Worm (Caenorhabditis elegans) whole organism, young adult: ENCODE data around the gene T09F3.4.

Experiments used
- B0261.1 ChIP-seq: sonication (generic microtip); optimal IDR thresholded peaks from 2 replicates; lab custom pipeline; 2016; ENCODE audit warnings: mild to moderate bottlenecking, missing genetic modification characterization, moderate library complexity, missing compliant biosample characterization
- B0336.3 ChIP-seq: fragments of 200-800 bp; sonication (Bioruptor generic); IDR thresholded peaks from 2 replicates; pipeline ENCODE4 v1.3.6; 2022; ENCODE audit warnings: missing genetic modification characterization, missing compliant biosample characterization
- C06A6.2 ChIP-seq: fragments of 200-800 bp; sonication (Bioruptor generic); conservative IDR thresholded peaks from 2 replicates; pipeline ENCODE4 v1.3.6; 2022; ENCODE audit warnings: missing genetic modification characterization, missing compliant biosample characterization
- D2030.7 ChIP-seq: fragments of 200-800 bp; sonication (Bioruptor generic); IDR thresholded peaks from 2 replicates; pipeline ENCODE4 v1.3.6; 2022; ENCODE audit warnings: missing genetic modification reagents, missing genetic modification characterization, missing compliant biosample characterization
- F23B12.7 ChIP-seq: sonication (generic microtip); optimal IDR thresholded peaks from 2 replicates; lab custom pipeline; 2017; ENCODE audit warnings: missing genetic modification characterization, mild to moderate bottlenecking, missing compliant biosample characterization, antibody characterized with exemption, moderate library complexity; ENCODE audit not compliant: insufficient read depth
- F39B2.1 ChIP-seq: fragments of 200-800 bp; sonication (Bioruptor generic); IDR thresholded peaks from 2 replicates; pipeline ENCODE4 v1.3.6; 2022; ENCODE audit warnings: missing genetic modification reagents, missing genetic modification characterization, missing compliant biosample characterization
- F49E8.2 ChIP-seq: sonication (generic microtip); optimal IDR thresholded peaks from 3 replicates; lab custom pipeline; 2017; ENCODE audit warnings: missing genetic modification characterization, mild to moderate bottlenecking, missing compliant biosample characterization, antibody characterized with exemption, moderate library complexity; ENCODE audit not compliant: insufficient read depth
- Y67H2A.10 ChIP-seq: fragments of 200-800 bp; sonication (Bioruptor generic); conservative IDR thresholded peaks from 2 replicates; pipeline ENCODE4 v1.3.6; 2022; ENCODE audit warnings: missing genetic modification reagents, missing genetic modification characterization, missing compliant biosample characterization
- akir-1 ChIP-seq: fragments of 200-800 bp; sonication (Bioruptor generic); optimal IDR thresholded peaks from 2 replicates; lab custom pipeline; 2018; ENCODE audit warnings: mild to moderate bottlenecking, missing genetic modification characterization, moderate library complexity, missing compliant biosample characterization
- aptf-2 ChIP-seq: fragments of 200-800 bp; sonication (Bioruptor generic); conservative IDR thresholded peaks from 2 replicates; pipeline ENCODE4 v1.3.6; 2022; ENCODE audit warnings: missing genetic modification reagents, missing genetic modification characterization, missing compliant biosample characterization
- bed-1 ChIP-seq: fragments of 200-800 bp; sonication (Bioruptor generic); IDR thresholded peaks from 2 replicates; pipeline ENCODE4 v1.3.6; 2022; ENCODE audit warnings: missing genetic modification reagents, missing genetic modification characterization, missing compliant biosample characterization
- bed-2 ChIP-seq: fragments of 200-800 bp; sonication (Bioruptor generic); IDR thresholded peaks from 2 replicates; pipeline ENCODE4 v1.3.6; 2022; ENCODE audit warnings: missing genetic modification reagents, missing genetic modification characterization, missing compliant biosample characterization
- cebp-1 ChIP-seq, 2 experiments: fragments of 200-800 bp in 1 of 2; sonication (Bioruptor generic) in 1 of 2; sonication (generic microtip) in 1 of 2; IDR thresholded peaks in 1 of 2; optimal IDR thresholded peaks in 1 of 2; 2 replicates each; pipeline versions ENCODE4 v1.3.6 to Lab custom; 2017 to 2022; ENCODE audit warnings: missing compliant biosample characterization in 2 of 2, missing genetic modification characterization in 2 of 2, mild to moderate bottlenecking in 1 of 2, missing genetic modification reagents in 1 of 2, moderate library complexity in 1 of 2
- ceh-100 ChIP-seq: fragments of 200-800 bp; sonication (Bioruptor generic); IDR thresholded peaks from 2 replicates; pipeline ENCODE4 v1.3.6; 2022; ENCODE audit warnings: missing genetic modification reagents, missing genetic modification characterization, missing compliant biosample characterization
- ceh-27 ChIP-seq: fragments of 200-800 bp; sonication (Bioruptor generic); optimal IDR thresholded peaks from 2 replicates; lab custom pipeline; 2018; ENCODE audit warnings: mild to moderate bottlenecking, missing genetic modification characterization, moderate library complexity, missing compliant biosample characterization
- ceh-58 ChIP-seq: fragments of 200-800 bp; sonication (Bioruptor generic); IDR thresholded peaks from 2 replicates; pipeline ENCODE4 v1.3.6; 2022; ENCODE audit warnings: missing genetic modification characterization, missing compliant biosample characterization
- ceh-79 ChIP-seq: sonication (generic microtip); optimal IDR thresholded peaks from 2 replicates; lab custom pipeline; 2017; ENCODE audit warnings: mild to moderate bottlenecking, missing genetic modification characterization, missing compliant biosample characterization
- die-1 ChIP-seq: sonication (generic microtip); optimal IDR thresholded peaks from 2 replicates; lab custom pipeline; 2016; ENCODE audit warnings: missing genotype, mild to moderate bottlenecking, missing genetic modification characterization, missing compliant biosample characterization
- ekl-4 ChIP-seq: fragments of 200-800 bp; sonication (Bioruptor generic); IDR thresholded peaks from 2 replicates; pipeline ENCODE4 v1.3.6; 2022; ENCODE audit warnings: missing genetic modification reagents, missing genetic modification characterization, missing compliant biosample characterization
- ets-4 ChIP-seq: fragments of 200-800 bp; sonication (Bioruptor generic); optimal IDR thresholded peaks from 2 replicates; lab custom pipeline; 2018; ENCODE audit warnings: mild to moderate bottlenecking, missing genetic modification characterization, missing compliant biosample characterization
- hmg-1.2 ChIP-seq: fragments of 200-800 bp; sonication (Bioruptor generic); IDR thresholded peaks from 2 replicates; pipeline ENCODE4 v1.3.6; 2022; ENCODE audit warnings: missing genetic modification reagents, missing genetic modification characterization, missing compliant biosample characterization
- hsf-1 ChIP-seq: fragments of 200-800 bp; sonication (Bioruptor generic); IDR thresholded peaks from 2 replicates; pipeline ENCODE4 v1.3.6; 2022; ENCODE audit warnings: missing genetic modification reagents, missing genetic modification characterization, missing compliant biosample characterization
- lag-1 ChIP-seq: fragments of 200-800 bp; sonication (Bioruptor generic); IDR thresholded peaks from 2 replicates; pipeline ENCODE4 v1.3.6; 2022; ENCODE audit warnings: missing genetic modification reagents, missing genetic modification characterization, missing compliant biosample characterization
- lsy-27 ChIP-seq: sonication (generic microtip); optimal IDR thresholded peaks from 2 replicates; lab custom pipeline; 2017; ENCODE audit warnings: missing genetic modification characterization, mild to moderate bottlenecking, missing compliant biosample characterization, antibody characterized with exemption, missing genotype, borderline replicate concordance; ENCODE audit not compliant: insufficient read depth
- madf-6 ChIP-seq: fragments of 200-800 bp; sonication (Bioruptor generic); IDR thresholded peaks from 2 replicates; pipeline ENCODE4 v1.3.6; 2022; ENCODE audit warnings: missing genetic modification reagents, missing genetic modification characterization, missing compliant biosample characterization
- mcd-1 ChIP-seq: fragments of 200-800 bp; sonication (Bioruptor generic); IDR thresholded peaks from 2 replicates; pipeline ENCODE4 v1.3.6; 2022; ENCODE audit warnings: missing genetic modification reagents, missing genetic modification characterization, missing compliant biosample characterization
- nfya-2 ChIP-seq: fragments of 200-800 bp; sonication (Bioruptor generic); IDR thresholded peaks from 2 replicates; pipeline ENCODE4 v1.3.6; 2022; ENCODE audit warnings: missing genetic modification reagents, missing genetic modification characterization, missing compliant biosample characterization
- pha-4 ChIP-seq: fragments of 150-350 bp; sonication (generic microtip); optimal IDR thresholded peaks from 2 replicates; lab custom pipeline; 2014; ENCODE audit warnings: missing biosample characterization, missing genetic modification reagents, missing genetic modification characterization
- rcor-1 ChIP-seq: fragments of 200-800 bp; sonication (Bioruptor generic); IDR thresholded peaks from 2 replicates; pipeline ENCODE4 v1.3.6; 2022; ENCODE audit warnings: missing genetic modification reagents, missing genetic modification characterization, missing compliant biosample characterization
- rec-8 ChIP-seq, 2 experiments: sonication (generic microtip); optimal IDR thresholded peaks; 2 replicates each; lab custom pipeline; 2016; ENCODE audit warnings: mild to moderate bottlenecking in 2 of 2, missing genetic modification characterization in 2 of 2, missing genetic modification reagents in 2 of 2, missing genotype in 2 of 2, missing biosample characterization in 1 of 2, missing compliant biosample characterization in 1 of 2, moderate library complexity in 1 of 2
- snpc-1.1 ChIP-seq: sonication (generic microtip); optimal IDR thresholded peaks from 2 replicates; lab custom pipeline; 2017; ENCODE audit warnings: missing genetic modification characterization, mild to moderate bottlenecking, missing compliant biosample characterization, antibody characterized with exemption, moderate library complexity, missing genotype, missing genetic modification reagents; ENCODE audit not compliant: insufficient read depth
- snpc-3.4 ChIP-seq: sonication (generic microtip); optimal IDR thresholded peaks from 2 replicates; lab custom pipeline; 2017; ENCODE audit warnings: missing genetic modification characterization, mild to moderate bottlenecking, missing compliant biosample characterization, antibody characterized with exemption, moderate library complexity, missing genotype, missing genetic modification reagents
- sptf-2 ChIP-seq: fragments of 200-800 bp; sonication (Bioruptor generic); optimal IDR thresholded peaks from 2 replicates; lab custom pipeline; 2018; ENCODE audit warnings: mild to moderate bottlenecking, missing genetic modification characterization, missing compliant biosample characterization
- tbp1 ChIP-seq: fragments of 200-800 bp; sonication (Bioruptor generic); optimal IDR thresholded peaks from 2 replicates; lab custom pipeline; 2018; ENCODE audit warnings: mild to moderate bottlenecking, missing genetic modification characterization, missing compliant biosample characterization

Gene T09F3.4

ce11 chrII:10395303-10395757 lies at the start of gene T09F3.4 (continued):
- TF ChIP-seq bed-1 (no peak), ceh-58 (GFP tag; lab: Robert Waterston, UW) (no peak), F39B2.1 (no peak), ets-4 (GFP tag; lab: Kevin White, UChicago) (no peak), mcd-1 (GFP tag; lab: Robert Waterston, UW) (peak; percentile 44; the same call in 1 of the 2 replicates), B0261.1 (tag; lab: Kevin White, UChicago) (no peak), ceh-79 (tag; lab: Kevin White, UChicago) (no peak), Y67H2A.10 (GFP tag; lab: Robert Waterston, UW) (no peak), bed-2 (peak; percentile 76; the same call in 1 of the 2 replicates), F23B12.7 (no peak), F49E8.2 (tag; lab: Kevin White, UChicago) (no peak), pha-4 (tag; lab: Kevin White, UChicago) (no peak), die-1 (tag; lab: Kevin White, UChicago) (no peak), ceh-27 (peak; percentile 33), tbp1 (GFP tag; lab: Kevin White, UChicago) (peak; percentile 40), akir-1 (no peak), ekl-4 (GFP tag; lab: Robert Waterston, UW) (0 out of 2 replicates have a peak, but pooled peaks have one; percentile 49), D2030.7 (GFP tag; lab: Robert Waterston, UW) (peak; percentile 81), snpc-3.4 (tag; lab: Kevin White, UChicago) (peak; percentile 65), sptf-2 (GFP tag; lab: Kevin White, UChicago) (no peak), ceh-100 (GFP tag; lab: Robert Waterston, UW) (peak; percentile 62; the same call in 1 of the 2 replicates), cebp-1 (GFP tag; IDR thresholded peaks at IDR 0.05; lab: Robert Waterston, UW) (no peak), cebp-1 (tag; optimal IDR thresholded peaks at IDR 0.05; lab: Kevin White, UChicago) (peak; percentile 53), hsf-1 (GFP tag; lab: Robert Waterston, UW) (peak; percentile 58; the same call in 1 of the 2 replicates), rec-8 (tag; optimal IDR thresholded peaks at IDR 0.05; lab: Kevin White, UChicago) (peak in 1 of 2 experiments; percentile 2), snpc-1.1 (tag; lab: Kevin White, UChicago) (no peak), lsy-27 (tag; lab: Kevin White, UChicago) (no peak), B0336.3 (GFP tag; lab: Robert Waterston, UW) (peak; percentile 86), nfya-2 (GFP tag; lab: Robert Waterston, UW) (no peak), aptf-2 (GFP tag; lab: Robert Waterston, UW) (no peak), hmg-1.2 (GFP tag; lab: Robert Waterston, UW) (peak; percentile 45), lag-1 (no peak), C06A6.2 (GFP tag; lab: Robert Waterston, UW) (no peak)
- TF ChIP-seq, all 124 proteins: peak for 43

DNA sequence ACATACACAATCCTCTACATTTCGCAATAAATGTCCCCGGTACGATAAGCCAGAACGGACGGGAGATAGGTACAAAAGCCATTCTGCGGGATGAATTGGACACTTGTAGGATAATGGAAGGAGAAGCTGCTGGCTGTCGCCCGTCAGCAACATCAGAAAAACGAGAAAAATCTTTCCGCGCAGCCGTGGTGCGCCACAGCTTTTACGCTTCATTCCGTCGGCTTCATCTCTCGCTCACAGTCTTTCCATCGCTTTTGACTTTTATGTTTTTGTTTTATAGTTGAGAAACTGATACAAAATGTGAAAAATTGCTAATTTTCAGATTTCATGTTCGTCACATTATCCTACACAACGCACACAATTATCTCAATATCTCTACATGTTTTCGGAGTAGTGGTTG lies 49.4 kb upstream of the T09F3.4 start, which contains the start of gene C07E3.10:
Gene C07E3.10, plus strand, starts transcription at position 301 of the 400 bp plus-strand sequence.
- TF ChIP-seq cebp-1 (GFP tag; IDR thresholded peaks at IDR 0.05; lab: Robert Waterston, UW) (no peak), cebp-1 (tag; optimal IDR thresholded peaks at IDR 0.05; lab: Kevin White, UChicago) (peak; percentile 53), madf-6 (GFP tag; lab: Robert Waterston, UW) (peak; percentile 37; the same call in 1 of the 2 replicates), rcor-1 (GFP tag; lab: Robert Waterston, UW) (no peak)
